Worm (Caenorhabditis elegans) whole organism, L2 larva: Measurements from ENCODE around the gene H20J04.7.

Experiments used
- blmp-1 ChIP-seq: sonication (generic microtip); optimal IDR thresholded peaks from 2 replicates; lab custom pipeline; 2017; ENCODE audit warnings: missing genetic modification characterization, mild to moderate bottlenecking, missing compliant biosample characterization, antibody characterized with exemption, moderate library complexity; ENCODE audit not compliant: insufficient read depth
- ceh-82 ChIP-seq: fragments of 150-350 bp; optimal IDR thresholded peaks from 2 replicates; lab custom pipeline; 2014; ENCODE audit warnings: missing biosample characterization, missing genetic modification characterization
- elt-1 ChIP-seq: fragments of 150-350 bp; optimal IDR thresholded peaks from 2 replicates; lab custom pipeline; 2014; ENCODE audit warnings: missing biosample characterization, missing genetic modification characterization
- nhr-10 ChIP-seq: sonication (generic microtip); optimal IDR thresholded peaks from 2 replicates; lab custom pipeline; 2017; ENCODE audit warnings: missing biosample characterization, missing genetic modification characterization
- nhr-11 ChIP-seq: fragments of 150-350 bp; optimal IDR thresholded peaks from 2 replicates; lab custom pipeline; 2014; ENCODE audit warnings: missing biosample characterization, missing genetic modification characterization
- nhr-25 ChIP-seq: fragments of 150-350 bp; sonication (generic microtip); optimal IDR thresholded peaks from 3 replicates; lab custom pipeline; 2014; ENCODE audit warnings: missing biosample characterization, missing genetic modification characterization
- skn-1 ChIP-seq: sonication (generic microtip); optimal IDR thresholded peaks from 2 replicates; lab custom pipeline; 2017; ENCODE audit warnings: missing biosample characterization, missing genetic modification characterization
- snpc-4 ChIP-seq: fragments of 150-350 bp; optimal IDR thresholded peaks from 2 replicates; lab custom pipeline; 2014; ENCODE audit warnings: missing biosample characterization, missing genetic modification characterization
- ztf-11 ChIP-seq: sonication (generic microtip); optimal IDR thresholded peaks from 2 replicates; lab custom pipeline; 2017; ENCODE audit warnings: missing biosample characterization, missing genetic modification characterization

DNA sequence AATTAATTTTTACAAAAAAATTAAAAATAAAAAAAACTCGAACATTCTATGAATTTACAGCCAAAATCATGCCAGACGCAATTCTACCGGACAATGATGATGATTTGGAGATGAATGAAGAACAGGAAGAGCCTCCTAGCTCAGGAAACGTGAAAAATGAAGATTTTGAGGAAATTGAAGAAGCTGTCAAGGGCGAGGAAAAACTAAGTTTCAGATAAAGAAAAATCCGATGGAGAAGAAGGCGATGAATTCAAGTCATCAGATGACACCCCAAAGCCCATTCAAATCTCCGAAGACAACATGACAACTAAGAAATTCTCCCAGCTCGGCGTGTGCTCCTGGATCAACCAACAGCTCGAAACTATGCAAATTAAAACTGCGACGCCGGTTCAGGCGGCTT, 33.4 kb downstream of the H20J04.7 start, which contains the start of gene Y52E8A.1:
- TF ChIP-seq ceh-82 (tag; lab: Kevin White, UChicago) (no peak), ztf-11 (tag; lab: Kevin White, UChicago) (no peak), nhr-25 (tag; lab: Kevin White, UChicago) (no peak), nhr-10 (tag; lab: Kevin White, UChicago) (no peak), snpc-4 (tag; lab: Kevin White, UChicago) (no peak), nhr-11 (tag; lab: Kevin White, UChicago) (no peak), skn-1 (no peak), blmp-1 (no peak), elt-1 (tag; lab: Kevin White, UChicago) (no peak)
